Worm (Caenorhabditis elegans) whole organism, young adult: ENCODE measurements around the gene F14F7.4.

Experiments used
- B0336.3 ChIP-seq: fragments of 200-800 bp; sonication (Bioruptor generic); IDR thresholded peaks from 2 replicates; pipeline ENCODE4 v1.3.6; 2022; ENCODE audit warnings: missing genetic modification characterization, missing compliant biosample characterization
- F37B4.10 ChIP-seq: fragments of 200-800 bp; sonication (Bioruptor generic); IDR thresholded peaks from 2 replicates; pipeline ENCODE4 v1.3.6; 2022; ENCODE audit warnings: missing genetic modification characterization, missing compliant biosample characterization
- F39B2.1 ChIP-seq: fragments of 200-800 bp; sonication (Bioruptor generic); IDR thresholded peaks from 2 replicates; pipeline ENCODE4 v1.3.6; 2022; ENCODE audit warnings: missing genetic modification reagents, missing genetic modification characterization, missing compliant biosample characterization
- F57C9.4 ChIP-seq: sonication (generic microtip); optimal IDR thresholded peaks from 2 replicates; lab custom pipeline; 2017; ENCODE audit warnings: mild to moderate bottlenecking, missing genetic modification characterization, missing compliant biosample characterization
- K12H6.12 ChIP-seq: fragments of 200-800 bp; sonication (Bioruptor generic); optimal IDR thresholded peaks from 2 replicates; lab custom pipeline; 2018; ENCODE audit warnings: mild to moderate bottlenecking, missing genetic modification characterization, missing compliant biosample characterization
- T07F8.4 ChIP-seq: sonication (generic microtip); optimal IDR thresholded peaks from 2 replicates; lab custom pipeline; 2016; ENCODE audit warnings: mild to moderate bottlenecking, missing genetic modification characterization, moderate library complexity, missing compliant biosample characterization
- Y95B8A.8 ChIP-seq: fragments of 200-800 bp; sonication (Bioruptor generic); IDR thresholded peaks from 2 replicates; pipeline ENCODE4 v1.3.6; 2022; ENCODE audit warnings: missing genetic modification reagents, missing genetic modification characterization, missing compliant biosample characterization
- ZK185.1 ChIP-seq: sonication (generic microtip); optimal IDR thresholded peaks from 2 replicates; lab custom pipeline; 2016; ENCODE audit warnings: mild to moderate bottlenecking, missing genetic modification characterization, missing compliant biosample characterization; ENCODE audit not compliant: poor library complexity, severe bottlenecking
- athp-1 ChIP-seq: sonication (generic microtip); optimal IDR thresholded peaks from 2 replicates; lab custom pipeline; 2017; ENCODE audit warnings: mild to moderate bottlenecking, missing genetic modification characterization, missing compliant biosample characterization
- cebp-1 ChIP-seq, 2 experiments: fragments of 200-800 bp in 1 of 2; sonication (Bioruptor generic) in 1 of 2; sonication (generic microtip) in 1 of 2; IDR thresholded peaks in 1 of 2; optimal IDR thresholded peaks in 1 of 2; 2 replicates each; pipeline versions ENCODE4 v1.3.6 to Lab custom; 2017 to 2022; ENCODE audit warnings: missing compliant biosample characterization in 2 of 2, missing genetic modification characterization in 2 of 2, mild to moderate bottlenecking in 1 of 2, missing genetic modification reagents in 1 of 2, moderate library complexity in 1 of 2
- ceh-100 ChIP-seq: fragments of 200-800 bp; sonication (Bioruptor generic); IDR thresholded peaks from 2 replicates; pipeline ENCODE4 v1.3.6; 2022; ENCODE audit warnings: missing genetic modification reagents, missing genetic modification characterization, missing compliant biosample characterization
- ceh-27 ChIP-seq: fragments of 200-800 bp; sonication (Bioruptor generic); optimal IDR thresholded peaks from 2 replicates; lab custom pipeline; 2018; ENCODE audit warnings: mild to moderate bottlenecking, missing genetic modification characterization, moderate library complexity, missing compliant biosample characterization
- ceh-91 ChIP-seq: fragments of 200-800 bp; sonication (Bioruptor generic); IDR thresholded peaks from 2 replicates; pipeline ENCODE4 v1.3.6; 2022; ENCODE audit warnings: missing genetic modification reagents, missing genetic modification characterization, missing compliant biosample characterization
- dpl-1 ChIP-seq: fragments of 150-350 bp; optimal IDR thresholded peaks from 2 replicates; lab custom pipeline; 2014; ENCODE audit warnings: missing biosample characterization, missing genetic modification reagents, missing genetic modification characterization
- efl-1 ChIP-seq: fragments of 150-350 bp; optimal IDR thresholded peaks from 2 replicates; lab custom pipeline; 2014; ENCODE audit warnings: missing biosample characterization, missing genetic modification reagents, missing genetic modification characterization
- egl-18 ChIP-seq: fragments of 200-800 bp; sonication (Bioruptor generic); IDR thresholded peaks from 2 replicates; pipeline ENCODE4 v1.3.6; 2022; ENCODE audit warnings: missing genetic modification reagents, missing genetic modification characterization, missing compliant biosample characterization
- egl-44 ChIP-seq: fragments of 200-800 bp; sonication (Bioruptor generic); IDR thresholded peaks from 2 replicates; pipeline ENCODE4 v1.3.6; 2022; ENCODE audit warnings: missing genetic modification reagents, missing genetic modification characterization, missing compliant biosample characterization
- hlh-26 ChIP-seq: fragments of 200-800 bp; sonication (Bioruptor generic); conservative IDR thresholded peaks from 2 replicates; pipeline ENCODE4 v1.3.6; 2022; ENCODE audit warnings: missing genetic modification reagents, missing genetic modification characterization, missing compliant biosample characterization
- hmg-1.2 ChIP-seq: fragments of 200-800 bp; sonication (Bioruptor generic); IDR thresholded peaks from 2 replicates; pipeline ENCODE4 v1.3.6; 2022; ENCODE audit warnings: missing genetic modification reagents, missing genetic modification characterization, missing compliant biosample characterization
- lin-26 ChIP-seq: fragments of 200-800 bp; sonication (Bioruptor generic); IDR thresholded peaks from 2 replicates; pipeline ENCODE4 v1.3.6; 2022; ENCODE audit warnings: missing genetic modification reagents, missing genetic modification characterization, missing compliant biosample characterization
- lin-35 ChIP-seq, 3 experiments: fragments of 150-350 bp in 2 of 3; sonication (generic microtip) in 1 of 3; optimal IDR thresholded peaks; 2 replicates each; lab custom pipeline; 2014 to 2018; ENCODE audit warnings: missing biosample characterization in 3 of 3, missing genetic modification characterization in 3 of 3, missing genetic modification reagents in 3 of 3
- lin-40 ChIP-seq: sonication (generic microtip); optimal IDR thresholded peaks from 2 replicates; lab custom pipeline; 2016; ENCODE audit warnings: missing genetic modification characterization, mild to moderate bottlenecking, missing compliant biosample characterization, missing genotype, missing genetic modification reagents
- lir-1 ChIP-seq: fragments of 200-800 bp; sonication (Bioruptor generic); conservative IDR thresholded peaks from 2 replicates; pipeline ENCODE4 v1.3.6; 2022; ENCODE audit warnings: missing genetic modification reagents, missing genetic modification characterization, missing compliant biosample characterization
- lsl-1 ChIP-seq: fragments of 200-800 bp; sonication (Bioruptor generic); optimal IDR thresholded peaks from 2 replicates; lab custom pipeline; 2018; ENCODE audit warnings: mild to moderate bottlenecking, missing genetic modification characterization, moderate library complexity, missing compliant biosample characterization
- madf-3 ChIP-seq: fragments of 200-800 bp; sonication (Bioruptor generic); IDR thresholded peaks from 2 replicates; pipeline ENCODE4 v1.3.6; 2022; ENCODE audit warnings: missing genetic modification reagents, missing genetic modification characterization, missing compliant biosample characterization
- mcd-1 ChIP-seq: fragments of 200-800 bp; sonication (Bioruptor generic); IDR thresholded peaks from 2 replicates; pipeline ENCODE4 v1.3.6; 2022; ENCODE audit warnings: missing genetic modification reagents, missing genetic modification characterization, missing compliant biosample characterization
- mes-4 ChIP-seq: sonication (generic microtip); optimal IDR thresholded peaks from 2 replicates; lab custom pipeline; 2016; ENCODE audit warnings: missing genotype, missing genetic modification characterization, missing compliant biosample characterization
- nfya-2 ChIP-seq: fragments of 200-800 bp; sonication (Bioruptor generic); IDR thresholded peaks from 2 replicates; pipeline ENCODE4 v1.3.6; 2022; ENCODE audit warnings: missing genetic modification reagents, missing genetic modification characterization, missing compliant biosample characterization
- pbrm-1 ChIP-seq: fragments of 200-800 bp; sonication (Bioruptor generic); IDR thresholded peaks from 2 replicates; pipeline ENCODE4 v1.3.6; 2022; ENCODE audit warnings: missing genetic modification reagents, missing genetic modification characterization, missing compliant biosample characterization
- snpc-3.4 ChIP-seq: sonication (generic microtip); optimal IDR thresholded peaks from 2 replicates; lab custom pipeline; 2017; ENCODE audit warnings: missing genetic modification characterization, mild to moderate bottlenecking, missing compliant biosample characterization, antibody characterized with exemption, moderate library complexity, missing genotype, missing genetic modification reagents
- somi-1 ChIP-seq: fragments of 200-800 bp; sonication (Bioruptor generic); optimal IDR thresholded peaks from 2 replicates; lab custom pipeline; 2018; ENCODE audit warnings: mild to moderate bottlenecking, missing genetic modification characterization, missing compliant biosample characterization
- zfh-2 ChIP-seq: fragments of 200-800 bp; sonication (Bioruptor generic); conservative IDR thresholded peaks from 2 replicates; pipeline ENCODE4 v1.3.6; 2022; ENCODE audit warnings: missing genetic modification reagents, missing genetic modification characterization, missing compliant biosample characterization
- ztf-26 ChIP-seq: sonication (generic microtip); optimal IDR thresholded peaks from 2 replicates; lab custom pipeline; 2017; ENCODE audit warnings: missing genetic modification characterization, missing compliant biosample characterization
- ztf-28 ChIP-seq: fragments of 200-800 bp; sonication (Bioruptor generic); IDR thresholded peaks from 2 replicates; pipeline ENCODE4 v1.3.6; 2022; ENCODE audit warnings: missing genetic modification reagents, missing genetic modification characterization, missing compliant biosample characterization

The F14F7.4 gene

ce11 chrIII:13029608-13030007 is at the start of gene F14F7.4:
Gene F14F7.4, minus strand, starts transcription at chrIII:13029708.
- TF ChIP-seq mcd-1 (GFP tag; lab: Robert Waterston, UW): no peak
- no peak for TF ChIP-seq athp-1 (tag; lab: Kevin White, UChicago)
- TF ChIP-seq efl-1 (GFP tag; lab: Kevin White, UChicago): no peak
- no peak for TF ChIP-seq egl-44 (GFP tag; lab: Robert Waterston, UW)
- TF ChIP-seq K12H6.12 (tag; lab: Kevin White, UChicago): no peak
- TF ChIP-seq pbrm-1 (GFP tag; lab: Robert Waterston, UW): no peak
- no peak for TF ChIP-seq F37B4.10
- TF ChIP-seq ztf-26 (tag; lab: Kevin White, UChicago): no peak
- no peak for TF ChIP-seq lsl-1 (GFP tag; lab: Kevin White, UChicago)
- TF ChIP-seq somi-1 (GFP tag; lab: Kevin White, UChicago): no peak
- TF ChIP-seq T07F8.4 (tag; lab: Kevin White, UChicago): no peak
- no peak for TF ChIP-seq ceh-27 (GFP tag; lab: Kevin White, UChicago)
- TF ChIP-seq egl-18: no peak

DNA sequence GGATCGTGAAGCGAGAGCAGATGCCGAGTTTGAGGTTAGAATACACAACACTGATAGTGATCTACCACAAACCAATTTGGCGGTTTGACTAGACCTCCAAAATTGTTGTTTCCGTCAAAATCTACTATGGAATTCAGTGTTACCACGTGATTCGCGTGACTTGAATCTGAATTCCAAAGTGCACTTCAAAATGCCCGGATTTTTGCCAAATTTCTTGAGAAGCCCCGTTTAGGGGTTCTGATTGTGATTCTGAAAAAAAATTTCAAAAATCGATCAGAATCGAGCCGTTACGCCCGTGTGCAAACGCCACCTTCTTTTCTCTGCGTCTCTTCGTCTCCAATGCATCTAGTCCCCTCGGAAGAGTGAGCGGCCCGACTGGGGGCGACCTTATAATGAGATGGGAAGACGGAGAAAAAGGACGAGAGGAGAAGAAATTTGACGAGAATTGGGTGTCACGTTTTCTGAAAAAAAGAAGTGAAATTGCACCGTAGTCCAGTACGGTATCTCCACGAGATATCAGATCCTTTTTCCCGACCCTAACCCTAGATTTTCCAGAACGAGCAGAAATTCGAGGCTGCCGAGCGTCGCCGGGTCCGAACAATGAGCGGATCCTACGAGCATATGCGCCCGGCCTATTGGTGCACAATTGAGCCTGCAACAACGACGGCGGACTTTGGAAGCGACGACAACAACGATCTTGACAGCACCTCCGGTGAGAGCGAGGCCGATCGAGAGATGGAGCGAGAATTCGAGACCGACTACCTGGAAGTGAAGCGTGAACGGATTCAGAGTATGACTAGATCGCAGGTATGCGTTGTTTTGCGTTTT is 42.1 kb upstream of the F14F7.4 start:
- TF ChIP-seq F39B2.1 (GFP tag; lab: Robert Waterston, UW) (no peak), ceh-100 (GFP tag; lab: Robert Waterston, UW) (no peak), ceh-91 (no peak), F37B4.10 (no peak), snpc-3.4 (no peak), ztf-28 (no peak), pbrm-1 (GFP tag; lab: Robert Waterston, UW) (0 out of 2 replicates have a peak, but pooled peaks have one; percentile 15), lir-1 (GFP tag; lab: Robert Waterston, UW) (0 out of 2 replicates have a peak, but pooled peaks have one; percentile 13), mes-4 (tag; lab: Kevin White, UChicago) (no peak), lsl-1 (GFP tag; lab: Kevin White, UChicago) (no peak), nfya-2 (GFP tag; lab: Robert Waterston, UW) (no peak), cebp-1 (GFP tag; IDR thresholded peaks at IDR 0.05; lab: Robert Waterston, UW) (no peak), cebp-1 (tag; optimal IDR thresholded peaks at IDR 0.05; lab: Kevin White, UChicago) (no peak), hlh-26 (GFP tag; lab: Robert Waterston, UW) (no peak), hmg-1.2 (GFP tag; lab: Robert Waterston, UW) (peak; percentile 87), ceh-27 (GFP tag; lab: Kevin White, UChicago) (no peak), lin-40 (peak; percentile 43), zfh-2 (GFP tag; lab: Robert Waterston, UW) (peak; percentile 79), ZK185.1 (tag; lab: Kevin White, UChicago) (no peak), lin-26 (0 out of 2 replicates have a peak, but pooled peaks have one; percentile 23), madf-3 (no peak), lin-35 (GFP tag; optimal IDR thresholded peaks at IDR 0.05; lab: Kevin White, UChicago) (peak in 1 of 3 experiments; percentile 11), dpl-1 (GFP tag; lab: Kevin White, UChicago) (no peak), Y95B8A.8 (0 out of 2 replicates have a peak, but pooled peaks have one; percentile 19), B0336.3 (0 out of 2 replicates have a peak, but pooled peaks have one; percentile 11), F57C9.4 (no peak)
- TF ChIP-seq, all 124 proteins: peak for 9
